Worm (Caenorhabditis elegans) whole organism, young adult: ENCODE data around the gene ZK930.4.

Experiments
- C17E4.6 ChIP-seq: fragments of 200-800 bp; sonication (Bioruptor generic); IDR thresholded peaks from 2 replicates; pipeline ENCODE4 v1.3.6; 2022; ENCODE audit warnings: missing genetic modification reagents, missing genetic modification characterization, missing compliant biosample characterization
- D2030.7 ChIP-seq: fragments of 200-800 bp; sonication (Bioruptor generic); IDR thresholded peaks from 2 replicates; pipeline ENCODE4 v1.3.6; 2022; ENCODE audit warnings: missing genetic modification reagents, missing genetic modification characterization, missing compliant biosample characterization
- F49E8.2 ChIP-seq: sonication (generic microtip); optimal IDR thresholded peaks from 3 replicates; lab custom pipeline; 2017; ENCODE audit warnings: missing genetic modification characterization, mild to moderate bottlenecking, missing compliant biosample characterization, antibody characterized with exemption, moderate library complexity; ENCODE audit not compliant: insufficient read depth
- F55B11.4 ChIP-seq: sonication (generic microtip); optimal IDR thresholded peaks from 2 replicates; lab custom pipeline; 2016; ENCODE audit warnings: missing compliant biosample characterization, missing genetic modification characterization, borderline replicate concordance; ENCODE audit not compliant: insufficient read depth
- F57C9.4 ChIP-seq: sonication (generic microtip); optimal IDR thresholded peaks from 2 replicates; lab custom pipeline; 2017; ENCODE audit warnings: mild to moderate bottlenecking, missing genetic modification characterization, missing compliant biosample characterization
- K11D2.4 ChIP-seq: fragments of 200-800 bp; sonication (Bioruptor generic); IDR thresholded peaks from 2 replicates; pipeline ENCODE4 v1.3.6; 2022; ENCODE audit warnings: missing genetic modification reagents, missing genetic modification characterization, missing compliant biosample characterization
- Y79H2A.3 ChIP-seq: fragments of 200-800 bp; sonication (Bioruptor generic); conservative IDR thresholded peaks from 2 replicates; pipeline ENCODE4 v1.3.6; 2022; ENCODE audit warnings: missing genetic modification reagents, missing genetic modification characterization, missing compliant biosample characterization
- Y95B8A.8 ChIP-seq: fragments of 200-800 bp; sonication (Bioruptor generic); IDR thresholded peaks from 2 replicates; pipeline ENCODE4 v1.3.6; 2022; ENCODE audit warnings: missing genetic modification reagents, missing genetic modification characterization, missing compliant biosample characterization
- aptf-2 ChIP-seq: fragments of 200-800 bp; sonication (Bioruptor generic); conservative IDR thresholded peaks from 2 replicates; pipeline ENCODE4 v1.3.6; 2022; ENCODE audit warnings: missing genetic modification reagents, missing genetic modification characterization, missing compliant biosample characterization
- aptf-3 ChIP-seq: fragments of 200-800 bp; sonication (Bioruptor generic); IDR thresholded peaks from 2 replicates; pipeline ENCODE4 v1.3.6; 2022; ENCODE audit warnings: missing genetic modification characterization, missing compliant biosample characterization
- atf-7 ChIP-seq: sonication (generic microtip); optimal IDR thresholded peaks from 2 replicates; lab custom pipeline; 2017; ENCODE audit warnings: mild to moderate bottlenecking, missing genetic modification characterization, missing compliant biosample characterization
- attf-5 ChIP-seq: fragments of 200-800 bp; sonication (Bioruptor generic); optimal IDR thresholded peaks from 2 replicates; lab custom pipeline; 2018; ENCODE audit warnings: mild to moderate bottlenecking, missing genetic modification characterization, missing compliant biosample characterization
- attf-6 ChIP-seq: fragments of 200-800 bp; sonication (Bioruptor generic); IDR thresholded peaks from 2 replicates; pipeline ENCODE4 v1.3.6; 2022; ENCODE audit warnings: missing genetic modification reagents, missing genetic modification characterization, missing compliant biosample characterization
- cebp-1 ChIP-seq, 2 experiments: fragments of 200-800 bp in 1 of 2; sonication (Bioruptor generic) in 1 of 2; sonication (generic microtip) in 1 of 2; IDR thresholded peaks in 1 of 2; optimal IDR thresholded peaks in 1 of 2; 2 replicates each; pipeline versions ENCODE4 v1.3.6 to Lab custom; 2017 to 2022; ENCODE audit warnings: missing compliant biosample characterization in 2 of 2, missing genetic modification characterization in 2 of 2, mild to moderate bottlenecking in 1 of 2, missing genetic modification reagents in 1 of 2, moderate library complexity in 1 of 2
- ceh-27 ChIP-seq: fragments of 200-800 bp; sonication (Bioruptor generic); optimal IDR thresholded peaks from 2 replicates; lab custom pipeline; 2018; ENCODE audit warnings: mild to moderate bottlenecking, missing genetic modification characterization, moderate library complexity, missing compliant biosample characterization
- ceh-40 ChIP-seq: fragments of 200-800 bp; sonication (Bioruptor generic); IDR thresholded peaks from 2 replicates; pipeline ENCODE4 v1.3.6; 2022; ENCODE audit warnings: missing genetic modification characterization, missing compliant biosample characterization
- ceh-79 ChIP-seq: sonication (generic microtip); optimal IDR thresholded peaks from 2 replicates; lab custom pipeline; 2017; ENCODE audit warnings: mild to moderate bottlenecking, missing genetic modification characterization, missing compliant biosample characterization
- ceh-91 ChIP-seq: fragments of 200-800 bp; sonication (Bioruptor generic); IDR thresholded peaks from 2 replicates; pipeline ENCODE4 v1.3.6; 2022; ENCODE audit warnings: missing genetic modification reagents, missing genetic modification characterization, missing compliant biosample characterization
- chd-7 ChIP-seq: sonication (generic microtip); optimal IDR thresholded peaks from 2 replicates; lab custom pipeline; 2016; ENCODE audit warnings: mild to moderate bottlenecking, missing genetic modification characterization, moderate library complexity, missing compliant biosample characterization
- dpff-1 ChIP-seq: sonication (generic microtip); optimal IDR thresholded peaks from 2 replicates; lab custom pipeline; 2017; ENCODE audit warnings: mild to moderate bottlenecking, missing genetic modification characterization, missing compliant biosample characterization
- efl-1 ChIP-seq: fragments of 150-350 bp; optimal IDR thresholded peaks from 2 replicates; lab custom pipeline; 2014; ENCODE audit warnings: missing biosample characterization, missing genetic modification reagents, missing genetic modification characterization
- egl-18 ChIP-seq: fragments of 200-800 bp; sonication (Bioruptor generic); IDR thresholded peaks from 2 replicates; pipeline ENCODE4 v1.3.6; 2022; ENCODE audit warnings: missing genetic modification reagents, missing genetic modification characterization, missing compliant biosample characterization
- ekl-4 ChIP-seq: fragments of 200-800 bp; sonication (Bioruptor generic); IDR thresholded peaks from 2 replicates; pipeline ENCODE4 v1.3.6; 2022; ENCODE audit warnings: missing genetic modification reagents, missing genetic modification characterization, missing compliant biosample characterization
- hmg-1.2 ChIP-seq: fragments of 200-800 bp; sonication (Bioruptor generic); IDR thresholded peaks from 2 replicates; pipeline ENCODE4 v1.3.6; 2022; ENCODE audit warnings: missing genetic modification reagents, missing genetic modification characterization, missing compliant biosample characterization
- hmg-20 ChIP-seq: fragments of 200-800 bp; sonication (Bioruptor generic); IDR thresholded peaks from 2 replicates; pipeline ENCODE4 v1.3.6; 2022; ENCODE audit warnings: missing genetic modification reagents, missing genetic modification characterization, missing compliant biosample characterization
- hrde-1 ChIP-seq: sonication (generic microtip); optimal IDR thresholded peaks from 2 replicates; lab custom pipeline; 2016; ENCODE audit warnings: missing genetic modification characterization, mild to moderate bottlenecking, missing compliant biosample characterization, moderate library complexity, missing genotype, missing genetic modification reagents, borderline replicate concordance
- let-607 ChIP-seq, 2 experiments: fragments of 200-800 bp in 1 of 2; sonication (Bioruptor generic) in 1 of 2; sonication (generic microtip) in 1 of 2; optimal IDR thresholded peaks; 2 replicates each; lab custom pipeline; 2016 to 2018; ENCODE audit warnings: mild to moderate bottlenecking in 2 of 2, missing compliant biosample characterization in 2 of 2, missing genetic modification characterization in 2 of 2, moderate library complexity in 2 of 2, missing genotype in 1 of 2
- lin-26 ChIP-seq: fragments of 200-800 bp; sonication (Bioruptor generic); IDR thresholded peaks from 2 replicates; pipeline ENCODE4 v1.3.6; 2022; ENCODE audit warnings: missing genetic modification reagents, missing genetic modification characterization, missing compliant biosample characterization
- lin-40 ChIP-seq: sonication (generic microtip); optimal IDR thresholded peaks from 2 replicates; lab custom pipeline; 2016; ENCODE audit warnings: missing genetic modification characterization, mild to moderate bottlenecking, missing compliant biosample characterization, missing genotype, missing genetic modification reagents
- madf-3 ChIP-seq: fragments of 200-800 bp; sonication (Bioruptor generic); IDR thresholded peaks from 2 replicates; pipeline ENCODE4 v1.3.6; 2022; ENCODE audit warnings: missing genetic modification reagents, missing genetic modification characterization, missing compliant biosample characterization
- madf-8 ChIP-seq: fragments of 200-800 bp; sonication (Bioruptor generic); conservative IDR thresholded peaks from 2 replicates; pipeline ENCODE4 v1.3.6; 2022; ENCODE audit warnings: missing genetic modification reagents, missing genetic modification characterization, missing compliant biosample characterization
- mcd-1 ChIP-seq: fragments of 200-800 bp; sonication (Bioruptor generic); IDR thresholded peaks from 2 replicates; pipeline ENCODE4 v1.3.6; 2022; ENCODE audit warnings: missing genetic modification reagents, missing genetic modification characterization, missing compliant biosample characterization
- mes-4 ChIP-seq: sonication (generic microtip); optimal IDR thresholded peaks from 2 replicates; lab custom pipeline; 2016; ENCODE audit warnings: missing genotype, missing genetic modification characterization, missing compliant biosample characterization
- mxl-1 ChIP-seq: sonication (generic microtip); optimal IDR thresholded peaks from 2 replicates; lab custom pipeline; 2016; ENCODE audit warnings: missing genetic modification characterization, missing compliant biosample characterization
- nfyb-1 ChIP-seq: fragments of 200-800 bp; sonication (Bioruptor generic); IDR thresholded peaks from 2 replicates; pipeline ENCODE4 v1.3.6; 2022; ENCODE audit warnings: missing genetic modification reagents, missing genetic modification characterization, missing compliant biosample characterization
- nhr-27 ChIP-seq: fragments of 200-800 bp; sonication (Bioruptor generic); optimal IDR thresholded peaks from 2 replicates; lab custom pipeline; 2018; ENCODE audit warnings: mild to moderate bottlenecking, missing genetic modification characterization, moderate library complexity, missing compliant biosample characterization
- nhr-90 ChIP-seq: sonication (generic microtip); optimal IDR thresholded peaks from 2 replicates; lab custom pipeline; 2016; ENCODE audit warnings: missing genotype, mild to moderate bottlenecking, missing genetic modification characterization, missing compliant biosample characterization
- repo-1 ChIP-seq: sonication (generic microtip); optimal IDR thresholded peaks from 2 replicates; lab custom pipeline; 2017; ENCODE audit warnings: mild to moderate bottlenecking, missing genetic modification characterization, missing compliant biosample characterization
- snpc-4 ChIP-seq, 5 experiments: fragments of 150-350 bp in 1 of 5; sonication (generic microtip) in 4 of 5; optimal IDR thresholded peaks; 2 replicates each; lab custom pipeline; 2014 to 2018; ENCODE audit warnings: missing genetic modification characterization in 5 of 5, missing biosample characterization in 3 of 5, antibody characterized with exemption in 2 of 5, mild to moderate bottlenecking in 2 of 5, missing compliant biosample characterization in 2 of 5, missing genotype in 2 of 5, moderate library complexity in 2 of 5, missing genetic modification reagents in 1 of 5
- tbp1 ChIP-seq: fragments of 200-800 bp; sonication (Bioruptor generic); optimal IDR thresholded peaks from 2 replicates; lab custom pipeline; 2018; ENCODE audit warnings: mild to moderate bottlenecking, missing genetic modification characterization, missing compliant biosample characterization
- tlf-1 ChIP-seq: fragments of 200-800 bp; sonication (Bioruptor generic); optimal IDR thresholded peaks from 2 replicates; lab custom pipeline; 2018; ENCODE audit warnings: mild to moderate bottlenecking, missing genetic modification characterization, missing compliant biosample characterization
- unc-62 ChIP-seq: fragments of 150-350 bp; optimal IDR thresholded peaks from 2 replicates; lab custom pipeline; 2014; ENCODE audit warnings: missing biosample characterization, missing genetic modification reagents, missing genetic modification characterization
- xnd-1 ChIP-seq: sonication (generic microtip); optimal IDR thresholded peaks from 2 replicates; lab custom pipeline; 2016; ENCODE audit warnings: missing genotype, missing genetic modification reagents, missing genetic modification characterization, missing compliant biosample characterization
- ztf-6 ChIP-seq: fragments of 200-800 bp; sonication (Bioruptor generic); IDR thresholded peaks from 2 replicates; pipeline ENCODE4 v1.3.6; 2022; ENCODE audit warnings: missing genetic modification reagents, missing genetic modification characterization, missing compliant biosample characterization

The ZK930.4 gene

ce11 chrII:11880456-11881353, 25.6 kb upstream of the ZK930.4 start (continued):
- no peak for TF ChIP-seq lin-40 (tag; lab: Kevin White, UChicago)
- no peak for TF ChIP-seq ceh-27
- TF ChIP-seq cebp-1 (GFP tag; IDR thresholded peaks at IDR 0.05; lab: Robert Waterston, UW): no peak
- TF ChIP-seq cebp-1 (tag; optimal IDR thresholded peaks at IDR 0.05; lab: Kevin White, UChicago): peak; percentile 64
- TF ChIP-seq Y79H2A.3: peak; percentile 88
- TF ChIP-seq unc-62 (GFP tag; lab: Kevin White, UChicago): no peak
- TF ChIP-seq dpff-1 (tag; lab: Kevin White, UChicago): peak; percentile 55
- no peak for TF ChIP-seq ztf-6 (GFP tag; lab: Robert Waterston, UW)
- peak; percentile 80 for TF ChIP-seq lin-26 (GFP tag; lab: Robert Waterston, UW)
- peak; percentile 97 for TF ChIP-seq hrde-1
- TF ChIP-seq D2030.7 (GFP tag; lab: Robert Waterston, UW): peak; percentile 62
- peak; percentile 50 for TF ChIP-seq tbp1 (GFP tag; lab: Kevin White, UChicago)
- peak; percentile 27; the same call in 1 of the 2 replicates for TF ChIP-seq ceh-40 (GFP tag; lab: Robert Waterston, UW)
- peak; percentile 77 for TF ChIP-seq C17E4.6 (GFP tag; lab: Robert Waterston, UW)
- peak; percentile 81 for TF ChIP-seq F49E8.2 (tag; lab: Kevin White, UChicago)
- peak; percentile 44 for TF ChIP-seq xnd-1 (tag; lab: Kevin White, UChicago)
- peak; percentile 23 for TF ChIP-seq nhr-90 (tag; lab: Kevin White, UChicago)
- TF ChIP-seq hmg-20 (GFP tag; lab: Robert Waterston, UW): peak; percentile 18; the same call in 1 of the 2 replicates
- TF ChIP-seq madf-8: peak; percentile 42; the same call in 1 of the 2 replicates
- peak; percentile 45 for TF ChIP-seq snpc-4 (GFP tag; optimal IDR thresholded peaks at IDR 0.05; lab: Kevin White, UChicago)
- TF ChIP-seq snpc-4 (tag; optimal IDR thresholded peaks at IDR 0.05; lab: Kevin White, UChicago): peak in 2 of 4 experiments; percentile 15 to 18
- TF ChIP-seq ekl-4 (GFP tag; lab: Robert Waterston, UW): peak; percentile 67
- peak; percentile 65 for TF ChIP-seq nhr-27 (tag; lab: Kevin White, UChicago)
- 0 out of 2 replicates have a peak, but pooled peaks have one; percentile 36 for TF ChIP-seq ceh-91 (GFP tag; lab: Robert Waterston, UW)
- TF ChIP-seq attf-6 (GFP tag; lab: Robert Waterston, UW): peak; percentile 61; the same call in 1 of the 2 replicates
- TF ChIP-seq tlf-1 (GFP tag; lab: Kevin White, UChicago): peak; percentile 74
- TF ChIP-seq nfyb-1 (GFP tag; lab: Robert Waterston, UW): peak; percentile 85
- TF ChIP-seq K11D2.4 (GFP tag; lab: Robert Waterston, UW): 0 out of 2 replicates have a peak, but pooled peaks have one; percentile 31
- TF ChIP-seq attf-5 (GFP tag; lab: Kevin White, UChicago): peak; percentile 39
- peak; percentile 21 for TF ChIP-seq repo-1 (tag; lab: Kevin White, UChicago)
- TF ChIP-seq F57C9.4 (tag; lab: Kevin White, UChicago): no peak
- TF ChIP-seq ceh-79 (tag; lab: Kevin White, UChicago): peak; percentile 11
- 0 out of 2 replicates have a peak, but pooled peaks have one; percentile 19 for TF ChIP-seq aptf-2 (GFP tag; lab: Robert Waterston, UW)
- TF ChIP-seq mxl-1 (tag; lab: Kevin White, UChicago): peak; percentile 34
- peak; percentile 44 for TF ChIP-seq efl-1 (GFP tag; lab: Kevin White, UChicago)
- peak; percentile 77 for TF ChIP-seq chd-7 (tag; lab: Kevin White, UChicago)
- no peak for TF ChIP-seq mes-4
- TF ChIP-seq egl-18 (GFP tag; lab: Robert Waterston, UW): 0 out of 2 replicates have a peak, but pooled peaks have one; percentile 18
- TF ChIP-seq Y95B8A.8 (GFP tag; lab: Robert Waterston, UW): peak; percentile 93
- peak; percentile 21; the same call in 1 of the 2 replicates for TF ChIP-seq mcd-1 (GFP tag; lab: Robert Waterston, UW)
- peak; percentile 77; the same call in 1 of the 2 replicates for TF ChIP-seq madf-3
- peak; percentile 42; the same call in 1 of the 2 replicates for TF ChIP-seq hmg-1.2
- TF ChIP-seq atf-7 (tag; lab: Kevin White, UChicago): peak; percentile 35
- TF ChIP-seq F55B11.4 (tag; lab: Kevin White, UChicago): no peak
- TF ChIP-seq aptf-3 (GFP tag; lab: Robert Waterston, UW): 0 out of 2 replicates have a peak, but pooled peaks have one; percentile 86
- TF ChIP-seq let-607 (tag; optimal IDR thresholded peaks at IDR 0.05; lab: Kevin White, UChicago): no peak
- TF ChIP-seq, all 124 proteins: peak for 66
